Fruit fly (Drosophila melanogaster): ENCODE measurements around the gene msps.

The msps gene

dm6 chr3R:16099268-16100240 lies 49.0 kb downstream of the msps start:
- TF ChIP-seq CG17801 (GFP tag; optimal IDR thresholded peaks at IDR 0.05; ENCODE audit: partially characterized antibody) = peak; percentile 11

- TF ChIP-seq CG17801 (GFP tag; optimal IDR thresholded peaks at IDR 0.05; ENCODE audit: partially characterized antibody) = no peak
These were observed 55.3 kb downstream of the msps start for dm6 chr3R:16105813-16106480.

All from ovary, adult (tissue).